Worm (Caenorhabditis elegans): ENCODE results near the gene K09C4.10.

ce11 chrX:3235358-3235816, 44.6 kb downstream of the K09C4.10 start, which contains the start of gene F28B4.3:
- TF ChIP-seq nhr-11 (tag; optimal IDR thresholded peaks at IDR 0.05) (no peak), elt-3 (tag; optimal IDR thresholded peaks at IDR 0.05) (no peak), lsy-2 (tag; optimal IDR thresholded peaks at IDR 0.05) (no peak), fkh-8 (tag; optimal IDR thresholded peaks at IDR 0.05) (no peak), nhr-76 (tag; optimal IDR thresholded peaks at IDR 0.05) (no peak), unc-62 (GFP tag; optimal IDR thresholded peaks at IDR 0.05) (no peak), lir-3 (tag; optimal IDR thresholded peaks at IDR 0.05; ENCODE audit: poor library complexity) (no peak), mep-1 (tag; optimal IDR thresholded peaks at IDR 0.05) (no peak), ama-1 (optimal IDR thresholded peaks at IDR 0.05) (no peak), fkh-10 (GFP tag; optimal IDR thresholded peaks at IDR 0.05) (no peak), nhr-28 (tag; optimal IDR thresholded peaks at IDR 0.05) (no peak), nhr-12 (tag; optimal IDR thresholded peaks at IDR 0.05) (no peak), egl-27 (tag; optimal IDR thresholded peaks at IDR 0.05) (no peak)
